Worm (Caenorhabditis elegans): ENCODE measurements around the gene sth-1.

sth-1 gene

DNA sequence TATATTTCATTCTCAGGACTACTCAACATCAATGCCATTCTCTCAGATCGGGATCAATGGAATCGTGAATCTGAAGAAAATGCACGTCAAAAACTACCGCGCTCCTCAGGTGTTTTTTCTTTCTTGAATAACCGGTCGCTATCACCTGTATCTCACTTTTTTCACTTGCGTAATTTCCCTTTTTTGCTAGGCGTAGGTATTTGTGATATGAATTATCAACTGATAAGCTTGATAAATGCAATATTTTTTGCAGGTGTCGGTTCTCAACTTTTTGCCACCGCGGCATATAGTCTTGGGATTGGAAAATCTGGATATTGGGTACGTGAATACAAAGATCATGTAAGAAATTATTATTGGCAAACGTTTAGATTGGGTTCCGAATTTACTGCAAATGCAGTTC lies 3.2 kb downstream of the sth-1 start:
- TF ChIP-seq lin-11 (tag; optimal IDR thresholded peaks at IDR 0.05) (no peak), pat-9 (tag; optimal IDR thresholded peaks at IDR 0.05) (no peak), hlh-15 (tag; optimal IDR thresholded peaks at IDR 0.05) (no peak), ceh-9 (tag; optimal IDR thresholded peaks at IDR 0.05) (no peak)

DNA sequence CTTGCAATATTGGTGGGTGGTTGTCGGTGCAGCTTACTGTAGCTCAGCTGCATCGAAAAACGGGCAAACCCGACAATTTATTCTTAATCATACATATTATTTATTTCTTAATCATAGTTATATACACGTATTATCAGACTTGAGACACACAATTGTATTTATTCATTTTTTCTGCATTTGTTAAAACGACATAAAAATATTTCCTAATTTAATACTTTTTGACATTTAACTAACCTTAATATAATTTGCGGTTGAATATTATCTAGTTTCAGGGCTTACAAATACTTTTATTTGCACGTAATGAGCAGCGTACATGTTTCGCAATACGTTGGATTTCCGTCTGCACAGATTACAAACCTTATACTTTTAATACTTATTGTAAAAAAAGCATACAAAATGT lies 6.4 kb downstream of the sth-1 start, which contains the start of gene str-138:
Gene str-138, plus strand, starts transcription at position 301 of the 400 bp plus-strand sequence.
- TF ChIP-seq mec-3 (tag; optimal IDR thresholded peaks at IDR 0.05; ENCODE audit: borderline replicate concordance): no peak

DNA sequence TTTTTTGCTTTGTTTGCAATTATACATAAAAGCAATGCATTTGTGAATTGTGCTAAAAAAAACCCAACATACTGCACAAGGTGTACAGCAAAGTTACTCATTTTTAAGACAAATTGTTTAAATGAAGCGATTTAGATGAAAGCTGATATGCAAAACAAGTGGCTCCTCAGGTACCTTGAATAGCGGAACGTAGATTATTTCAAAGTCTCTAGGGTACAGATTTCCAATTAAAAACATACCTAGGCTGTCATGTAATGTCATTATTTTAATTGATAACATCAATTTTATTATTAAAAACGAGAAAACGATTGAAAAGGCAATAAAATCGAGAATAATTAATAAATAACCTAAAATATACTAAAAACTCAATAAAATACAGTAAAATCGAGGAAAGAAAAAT lies 10.1 kb downstream of the sth-1 start, which contains the start of gene str-139:
Gene str-139, minus strand, starts transcription at position 101 of the 400 bp plus-strand sequence.
- TF ChIP-seq rnt-1 (tag; optimal IDR thresholded peaks at IDR 0.05) (no peak), ceh-22 (tag; optimal IDR thresholded peaks at IDR 0.05) (no peak)

DNA sequence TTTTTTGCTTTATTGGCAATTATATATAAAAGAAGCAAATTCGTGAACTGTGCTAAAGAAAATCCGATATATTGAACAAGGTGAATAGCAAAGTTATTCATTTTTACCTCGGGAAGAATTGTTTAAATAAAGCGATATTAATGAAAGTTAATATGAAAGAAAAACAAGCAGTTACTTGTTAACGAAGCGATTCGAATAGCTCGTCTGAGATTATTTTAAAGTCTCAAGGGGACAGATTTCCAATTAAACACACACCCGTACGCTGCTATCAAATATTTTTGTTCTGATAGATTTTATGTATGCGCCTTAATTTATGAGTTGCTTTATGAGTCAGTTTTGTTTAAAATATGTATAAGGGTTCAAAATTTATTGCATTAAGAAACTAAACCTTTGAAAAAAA lies 15.8 kb downstream of the sth-1 start, which contains the start of gene str-140:
Gene str-140, minus strand, starts transcription at position 101 of the 400 bp plus-strand sequence.
- no peak for TF ChIP-seq unc-86 (tag; optimal IDR thresholded peaks at IDR 0.05)
- TF ChIP-seq ceh-22 (tag; optimal IDR thresholded peaks at IDR 0.05): no peak
- no peak for TF ChIP-seq eyg-1 (tag; optimal IDR thresholded peaks at IDR 0.05)
- TF ChIP-seq ref-2 (tag; optimal IDR thresholded peaks at IDR 0.05): no peak

DNA sequence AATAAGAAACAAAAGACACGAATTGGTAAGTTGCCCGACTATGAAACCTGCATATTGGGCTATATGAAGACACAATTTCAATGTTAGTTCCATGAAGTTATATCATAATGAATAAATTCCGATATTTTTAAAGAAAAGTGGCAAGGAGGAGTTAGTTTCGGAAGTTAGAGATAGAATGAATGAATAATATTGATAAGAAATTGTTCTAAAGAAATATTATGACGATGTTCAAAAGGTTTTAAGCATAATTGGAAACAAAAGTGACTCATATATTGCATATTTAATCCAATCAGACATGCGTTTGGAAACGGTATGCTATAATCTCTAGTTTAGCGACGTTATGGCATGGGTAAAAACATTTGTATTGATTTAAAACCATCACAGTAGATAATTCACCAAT lies 17.7 kb downstream of the sth-1 start, which contains the start of gene str-143:
Gene str-143, minus strand, starts transcription at position 101 of the 400 bp plus-strand sequence.
- TF ChIP-seq elt-2 (tag; optimal IDR thresholded peaks at IDR 0.05) (no peak), ceh-22 (tag; optimal IDR thresholded peaks at IDR 0.05) (no peak), ceh-48 (tag; optimal IDR thresholded peaks at IDR 0.05) (no peak), elt-4 (tag; optimal IDR thresholded peaks at IDR 0.05) (no peak), fkh-10 (GFP tag; optimal IDR thresholded peaks at IDR 0.05) (no peak), T23F11.4 (GFP tag; optimal IDR thresholded peaks at IDR 0.05) (no peak), dmd-4 (tag; optimal IDR thresholded peaks at IDR 0.05; ENCODE audit: borderline replicate concordance) (no peak), sdc-2 (tag; optimal IDR thresholded peaks at IDR 0.05) (no peak), ceh-24 (tag; optimal IDR thresholded peaks at IDR 0.05) (no peak), lin-11 (tag; optimal IDR thresholded peaks at IDR 0.05) (no peak), ceh-19 (GFP tag; optimal IDR thresholded peaks at IDR 0.05) (no peak), ceh-31 (tag; optimal IDR thresholded peaks at IDR 0.05) (no peak), ceh-9 (tag; optimal IDR thresholded peaks at IDR 0.05) (no peak)

DNA sequence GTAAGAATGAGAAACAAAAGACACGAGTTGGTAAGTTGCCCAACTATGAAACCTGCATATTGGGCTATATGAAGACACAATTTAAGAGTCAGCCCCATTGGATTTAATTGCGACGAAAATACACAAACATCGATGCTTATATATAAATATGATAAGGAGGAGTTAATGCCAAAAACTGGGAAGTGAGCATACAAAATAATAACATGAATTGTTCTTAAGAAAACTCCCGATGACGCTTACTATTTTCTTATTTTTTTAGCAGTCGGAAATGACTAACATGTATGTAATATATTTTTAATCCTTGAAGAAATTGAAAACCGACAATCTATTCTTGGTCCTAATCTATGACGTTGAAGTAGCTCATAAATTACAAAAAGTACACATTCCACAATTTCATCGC lies 20.1 kb downstream of the sth-1 start, which contains the start of gene str-144:
Gene str-144, minus strand, starts transcription at position 101 of the 400 bp plus-strand sequence.
- TF ChIP-seq hlh-15 (tag; optimal IDR thresholded peaks at IDR 0.05) (no peak), K09A11.1 (tag; optimal IDR thresholded peaks at IDR 0.05; ENCODE audit: insufficient read depth) (no peak), ceh-19 (GFP tag; optimal IDR thresholded peaks at IDR 0.05) (no peak), ceh-48 (tag; optimal IDR thresholded peaks at IDR 0.05) (no peak), ceh-6 (GFP tag; optimal IDR thresholded peaks at IDR 0.05) (no peak), sox-4 (tag; optimal IDR thresholded peaks at IDR 0.05) (no peak), ceh-18 (tag; optimal IDR thresholded peaks at IDR 0.05) (no peak), ceh-24 (tag; optimal IDR thresholded peaks at IDR 0.05) (no peak), ceh-2 (tag; optimal IDR thresholded peaks at IDR 0.05) (no peak), C38D4.7 (GFP tag; optimal IDR thresholded peaks at IDR 0.05) (no peak), unc-86 (tag; optimal IDR thresholded peaks at IDR 0.05) (no peak), pax-1 (tag; optimal IDR thresholded peaks at IDR 0.05) (no peak), ceh-30 (tag; optimal IDR thresholded peaks at IDR 0.05) (no peak), elt-4 (tag; optimal IDR thresholded peaks at IDR 0.05) (no peak), K02D7.2 (tag; optimal IDR thresholded peaks at IDR 0.05) (no peak), che-1 (tag; optimal IDR thresholded peaks at IDR 0.05) (no peak), ceh-9 (tag; optimal IDR thresholded peaks at IDR 0.05) (no peak), hlh-13 (GFP tag; optimal IDR thresholded peaks at IDR 0.05) (no peak)

Measured in whole organism, late embryonic.